Fruit fly (Drosophila melanogaster): ENCODE data around the gene CG7208.

CG7208 gene

DNA sequence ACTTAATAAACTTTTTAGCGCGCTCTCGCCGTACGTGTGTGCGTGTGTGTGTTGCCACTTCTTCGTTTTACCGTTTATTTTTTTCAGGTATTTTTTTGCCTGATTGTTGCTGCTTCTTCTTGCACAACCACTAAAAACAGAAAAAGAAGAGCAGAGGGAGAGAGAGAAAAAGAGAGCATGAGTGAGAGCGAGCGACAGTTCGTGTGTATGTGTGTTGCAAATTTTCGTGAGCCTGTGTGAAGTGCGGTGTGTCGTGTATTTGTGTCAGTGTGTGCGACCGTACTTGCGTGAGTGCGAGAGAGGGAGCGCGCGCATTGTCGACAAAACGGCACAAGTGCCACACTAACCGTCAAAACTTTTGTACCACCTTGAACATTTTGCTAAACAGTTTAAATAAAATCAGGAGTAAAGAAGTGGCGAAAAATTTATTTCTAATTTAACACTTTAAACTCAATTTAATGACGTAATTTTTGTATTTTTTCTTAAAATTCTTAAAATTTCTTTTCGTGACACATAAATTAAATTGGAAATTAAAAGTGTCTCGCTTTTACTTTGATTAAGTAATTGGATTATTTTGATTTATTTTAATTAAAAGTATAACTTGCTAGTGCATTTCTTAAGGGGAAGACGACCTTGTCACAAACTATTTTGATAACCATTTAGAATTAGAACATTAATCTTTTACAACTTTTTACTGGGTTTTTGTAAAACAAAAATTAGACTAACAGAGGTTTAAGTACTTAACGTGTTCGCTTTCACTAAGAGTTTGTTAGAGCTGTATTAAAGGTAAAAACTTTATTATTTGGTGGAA is 11.7 kb upstream of the CG7208 start (continued):
- TF ChIP-seq dysf (GFP tag; IDR thresholded peaks at IDR 0.05) (no peak), CG10274 (GFP tag; optimal IDR thresholded peaks at IDR 0.05) (peak; percentile 57), CG9727 (GFP tag; optimal IDR thresholded peaks at IDR 0.05) (peak; percentile 80), CG2116 (GFP tag; optimal IDR thresholded peaks at IDR 0.05) (peak; percentile 28), mam (GFP tag; optimal IDR thresholded peaks at IDR 0.05) (peak; percentile 22), fu2 (GFP tag; optimal IDR thresholded peaks at IDR 0.05) (peak; percentile 29), Side (GFP tag; optimal IDR thresholded peaks at IDR 0.05) (no peak), Myb (GFP tag; optimal IDR thresholded peaks at IDR 0.05) (peak; percentile 29), CoRest (tag; optimal IDR thresholded peaks at IDR 0.05) (peak; percentile 86), CG12391 (tag; optimal IDR thresholded peaks at IDR 0.05) (peak; percentile 75), CG8478 (optimal IDR thresholded peaks at IDR 0.05) (peak; percentile 29), CG12155 (GFP tag; optimal IDR thresholded peaks at IDR 0.05) (peak; percentile 41), her (GFP tag; optimal IDR thresholded peaks at IDR 0.05) (no peak), CG15073 (GFP tag; optimal IDR thresholded peaks at IDR 0.05) (no peak), nerfin-1 (tag; optimal IDR thresholded peaks at IDR 0.05) (peak; percentile 25), sc (optimal IDR thresholded peaks at IDR 0.05) (no peak), sc (GFP tag; optimal IDR thresholded peaks at IDR 0.05) (peak; percentile 6), CG5953 (GFP tag; IDR thresholded peaks at IDR 0.05) (no peak), Nf-YB (GFP tag; optimal IDR thresholded peaks at IDR 0.05) (peak; percentile 31), CG2889 (GFP tag; IDR thresholded peaks at IDR 0.05) (no peak), lbe (GFP tag; optimal IDR thresholded peaks at IDR 0.05) (peak; percentile 86), CG18764 (GFP tag; optimal IDR thresholded peaks at IDR 0.05) (no peak), sug (tag; optimal IDR thresholded peaks at IDR 0.05) (peak; percentile 40), gt (GFP tag; IDR thresholded peaks at IDR 0.05) (no peak), Asciz (GFP tag; optimal IDR thresholded peaks at IDR 0.05) (peak; percentile 57), org-1 (GFP tag; optimal IDR thresholded peaks at IDR 0.05) (peak; percentile 31), Nf-YC (tag; optimal IDR thresholded peaks at IDR 0.05) (peak; percentile 45), kah (GFP tag; optimal IDR thresholded peaks at IDR 0.05) (peak; percentile 25), insv (GFP tag; optimal IDR thresholded peaks at IDR 0.05) (no peak), bcd (GFP tag; optimal IDR thresholded peaks at IDR 0.05) (peak; percentile 66), CG10267 (tag; optimal IDR thresholded peaks at IDR 0.05) (peak; percentile 55), CG13775 (GFP tag; optimal IDR thresholded peaks at IDR 0.05) (peak; percentile 70), CG8388 (GFP tag; optimal IDR thresholded peaks at IDR 0.05) (peak; percentile 100), HmgZ (tag; optimal IDR thresholded peaks at IDR 0.05) (peak; percentile 17), NC2α (GFP tag; optimal IDR thresholded peaks at IDR 0.05) (no peak), CG16813 (GFP tag; IDR thresholded peaks at IDR 0.05; ENCODE audit: partially characterized antibody) (no peak), bsh (GFP tag; optimal IDR thresholded peaks at IDR 0.05) (peak; percentile 67 to 93), pho (GFP tag; optimal IDR thresholded peaks at IDR 0.05) (peak; percentile 32), CG10543 (GFP tag; optimal IDR thresholded peaks at IDR 0.05) (peak; percentile 51), CG1602 (GFP tag; optimal IDR thresholded peaks at IDR 0.05) (peak; percentile 33), kni (GFP tag; optimal IDR thresholded peaks at IDR 0.05) (peak; percentile 55), grau (tag; optimal IDR thresholded peaks at IDR 0.05) (peak; percentile 76), CG11504 (tag; optimal IDR thresholded peaks at IDR 0.05) (peak; percentile 77), CG7556 (GFP tag; optimal IDR thresholded peaks at IDR 0.05) (peak; percentile 84), Rx (GFP tag; IDR thresholded peaks at IDR 0.05) (no peak), CG2875 (GFP tag; optimal IDR thresholded peaks at IDR 0.05) (peak; percentile 13), CG31388 (GFP tag; optimal IDR thresholded peaks at IDR 0.05) (no peak), CG30431 (GFP tag; optimal IDR thresholded peaks at IDR 0.05) (peak; percentile 17), sens-2 (GFP tag; IDR thresholded peaks at IDR 0.05) (no peak), jigr1 (GFP tag; IDR thresholded peaks at IDR 0.05) (no peak)
